Worm (Caenorhabditis elegans): Measurements from ENCODE around the gene ZC449.4.

ZC449.4 gene

ce11 chrX:5031742-5032141 lies 2.0 kb downstream of the ZC449.4 start:
- TF ChIP-seq unc-62 (GFP tag; optimal IDR thresholded peaks at IDR 0.05), result no peak

DNA sequence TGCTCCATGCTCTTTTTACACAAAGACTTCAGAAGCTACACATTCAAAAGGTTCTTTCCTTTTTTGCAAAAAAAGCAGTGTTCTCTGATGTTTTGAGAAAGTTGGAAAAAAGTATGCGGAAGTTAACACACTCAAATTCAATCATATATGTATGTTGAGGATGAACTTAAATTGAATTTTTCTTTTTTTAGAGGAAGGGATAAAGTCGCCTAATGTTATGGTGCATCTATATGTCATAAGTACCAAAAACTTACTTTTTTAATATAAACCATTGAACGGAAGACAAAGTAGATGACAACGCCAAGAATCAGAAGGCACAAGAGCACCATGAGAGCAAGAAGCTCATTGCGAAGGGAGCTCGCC lies 5.2 kb downstream of the ZC449.4 start:
- no peak for TF ChIP-seq unc-62 (GFP tag; optimal IDR thresholded peaks at IDR 0.05)

ce11 chrX:5027923-5028592 lies 5.7 kb downstream of the ZC449.4 start:
- TF ChIP-seq unc-62 (GFP tag; optimal IDR thresholded peaks at IDR 0.05), result no peak

- no peak for TF ChIP-seq unc-62 (GFP tag; optimal IDR thresholded peaks at IDR 0.05)
Measured at ce11 chrX:5026461-5026860, 7.3 kb downstream of the ZC449.4 start.

ce11 chrX:5024300-5024699 lies 9.5 kb downstream of the ZC449.4 start, which contains the start of gene ZC449.1:
Gene ZC449.1, plus strand, starts transcription at chrX:5024420.
- TF ChIP-seq unc-62 (GFP tag; optimal IDR thresholded peaks at IDR 0.05), result no peak

DNA sequence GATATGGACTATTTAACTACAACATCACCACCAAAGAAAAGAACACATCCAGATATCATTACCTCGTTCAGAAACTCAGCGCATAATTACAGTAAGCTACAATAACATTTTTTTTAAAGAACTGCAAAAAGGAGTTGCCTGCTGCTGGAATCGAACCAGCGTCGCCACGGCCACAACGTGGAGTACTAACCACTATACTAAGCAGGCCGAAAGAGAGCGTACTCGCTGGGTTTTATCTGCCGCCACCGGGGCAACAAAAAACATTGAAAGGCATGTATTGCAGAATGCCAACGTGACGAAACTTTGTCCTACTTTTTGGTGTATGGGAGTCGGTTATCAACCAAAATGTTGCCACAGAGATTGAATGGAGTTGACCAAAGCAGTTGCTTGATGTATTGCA lies 11.1 kb downstream of the ZC449.4 start:
- no peak for TF ChIP-seq unc-62 (GFP tag; optimal IDR thresholded peaks at IDR 0.05)

ce11 chrX:5020996-5021395 lies 12.8 kb downstream of the ZC449.4 start, which contains the start of gene ZC449.2:
Gene ZC449.2, plus strand, starts transcription at chrX:5021285.
- no peak for TF ChIP-seq unc-62 (GFP tag; optimal IDR thresholded peaks at IDR 0.05)

- no peak for TF ChIP-seq unc-62 (GFP tag; optimal IDR thresholded peaks at IDR 0.05)
Measured at ce11 chrX:5018062-5018653, 15.6 kb downstream of the ZC449.4 start.

- no peak for TF ChIP-seq unc-62 (GFP tag; optimal IDR thresholded peaks at IDR 0.05)
Measured at ce11 chrX:5017591-5017990, 16.2 kb downstream of the ZC449.4 start, which contains the start of gene sek-3. Gene sek-3, plus strand, starts transcription at chrX:5017891.

DNA sequence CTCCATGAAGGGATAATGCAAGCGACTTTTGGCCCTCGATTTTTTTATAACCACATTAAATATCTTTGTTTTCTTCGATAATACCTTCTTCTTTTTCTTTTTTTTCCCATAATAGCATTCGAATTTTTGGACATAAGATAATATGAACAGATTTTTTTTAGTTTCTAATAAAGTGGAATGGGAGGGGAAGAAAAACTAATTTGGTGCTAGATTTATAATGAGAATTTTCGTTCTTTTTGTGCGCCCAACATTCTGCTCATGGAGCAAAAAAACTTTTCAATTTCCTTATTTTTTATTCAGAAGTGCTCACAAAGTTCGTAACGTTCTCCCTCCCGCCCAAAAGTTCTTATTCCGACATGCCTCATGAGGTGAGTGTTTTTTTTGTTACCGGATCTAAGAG lies 18.0 kb downstream of the ZC449.4 start, which contains the start of gene ZC449.8:
Gene ZC449.8 (plus strand): TSS at position 301 of the 400 bp plus-strand sequence.
- TF ChIP-seq unc-62 (GFP tag; optimal IDR thresholded peaks at IDR 0.05), result no peak

- no peak for TF ChIP-seq unc-62 (GFP tag; optimal IDR thresholded peaks at IDR 0.05)
Measured at ce11 chrX:5013826-5014225, 19.9 kb downstream of the ZC449.4 start, which contains the start of gene ZC449.7. Gene ZC449.7, plus strand, starts transcription at chrX:5014074.

DNA sequence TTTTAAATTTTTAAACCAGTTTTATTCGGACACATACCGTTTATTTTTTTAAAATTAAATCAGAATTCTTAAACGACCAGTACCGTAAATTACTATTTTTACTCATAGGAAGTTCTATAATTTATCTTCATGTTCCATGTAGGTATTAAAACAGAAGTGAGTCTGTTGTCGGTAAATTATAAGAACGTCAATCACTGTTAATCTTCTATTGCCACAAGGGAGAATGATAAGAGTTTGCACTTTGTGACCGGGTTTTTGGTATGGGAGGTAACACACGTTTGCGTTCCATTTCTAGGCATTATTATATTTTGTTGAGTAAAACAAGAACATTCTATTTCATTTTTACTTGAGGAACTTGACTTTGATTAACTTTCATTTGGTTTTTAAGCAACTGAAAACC lies 24.8 kb downstream of the ZC449.4 start, which contains the start of gene hsd-3:
Gene hsd-3 (plus strand): TSS at position 301 of the 400 bp plus-strand sequence.
- no peak for TF ChIP-seq unc-62 (GFP tag; optimal IDR thresholded peaks at IDR 0.05)

- no peak for TF ChIP-seq unc-62 (GFP tag; optimal IDR thresholded peaks at IDR 0.05)
Measured at ce11 chrX:5006972-5007371, 26.8 kb downstream of the ZC449.4 start.

DNA sequence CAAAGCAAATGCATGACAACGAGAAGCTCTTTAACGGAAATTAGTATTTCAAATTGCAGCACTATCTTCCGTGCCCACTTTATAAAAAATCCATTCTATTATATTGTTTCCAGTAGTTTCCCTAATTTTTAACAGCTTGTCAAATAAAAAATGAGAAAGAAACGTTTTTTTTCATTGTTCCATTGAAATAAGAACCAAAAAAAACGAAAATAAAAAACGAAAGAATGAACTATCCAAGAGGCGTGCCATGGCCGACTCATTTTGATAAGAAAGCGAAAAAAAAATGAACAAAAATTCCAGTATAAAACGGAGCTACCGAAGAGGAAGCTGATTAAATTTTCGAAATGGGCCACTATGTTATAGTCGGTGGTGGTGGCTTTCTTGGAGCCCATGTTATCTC lies 28.8 kb downstream of the ZC449.4 start, which contains the start of gene hsd-2:
Gene hsd-2 (plus strand): TSS at position 301 of the 400 bp plus-strand sequence.
- no peak for TF ChIP-seq unc-62 (GFP tag; optimal IDR thresholded peaks at IDR 0.05)

ce11 chrX:4998875-4999274 lies 34.9 kb downstream of the ZC449.4 start, which contains the start of gene set-30:
Gene set-30, plus strand, starts transcription at chrX:4999270.
- no peak for TF ChIP-seq unc-62 (GFP tag; optimal IDR thresholded peaks at IDR 0.05)

ce11 chrX:4997548-4998087 lies 36.1 kb downstream of the ZC449.4 start, which contains the start of gene ZC8.6:
Gene ZC8.6, minus strand, starts transcription at chrX:4997598.
- no peak for TF ChIP-seq unc-62 (GFP tag; optimal IDR thresholded peaks at IDR 0.05)

DNA sequence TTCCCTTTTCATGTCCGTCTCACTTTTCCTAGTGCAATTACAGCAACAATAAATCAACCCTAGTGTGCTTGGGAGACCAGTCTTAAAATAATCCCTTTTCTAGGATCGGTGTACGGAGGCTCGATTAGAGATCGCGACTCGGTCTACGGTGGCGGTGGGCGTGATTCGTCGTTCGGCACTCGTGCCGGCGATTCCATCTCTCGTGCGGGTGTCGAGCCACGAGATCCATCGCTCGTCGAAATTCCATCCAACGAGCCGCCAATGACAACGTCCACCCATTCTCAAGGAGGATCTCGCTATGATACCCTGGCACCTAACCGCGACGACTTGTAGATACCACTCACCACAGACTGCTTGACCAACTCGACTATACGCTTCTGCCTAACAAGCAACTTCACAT lies 41.2 kb downstream of the ZC449.4 start:
- TF ChIP-seq unc-62 (GFP tag; optimal IDR thresholded peaks at IDR 0.05), result no peak
